Fruit fly (Drosophila melanogaster) whole organism, adult: ENCODE results near the gene Ilp7.

ENCODE experiments used
- CG11617 ChIP-seq: fragments of 200-800 bp; sonication (Bioruptor generic); optimal IDR thresholded peaks from 2 replicates; lab custom pipeline; 2017; ENCODE audit warnings: mild to moderate bottlenecking, missing biosample characterization, missing genetic modification reagents, missing genetic modification characterization
- CG12768 ChIP-seq: fragments of 200-800 bp; sonication (Bioruptor generic); optimal IDR thresholded peaks from 2 replicates; lab custom pipeline; 2017; ENCODE audit warnings: missing biosample characterization, missing genetic modification characterization, mild to moderate bottlenecking, moderate library complexity, missing genetic modification reagents
- CG14711 ChIP-seq: fragments of 200-800 bp; sonication (Bioruptor generic); optimal IDR thresholded peaks from 2 replicates; lab custom pipeline; 2018; ENCODE audit warnings: missing biosample characterization, mild to moderate bottlenecking, missing genetic modification characterization, moderate library complexity
- CG1620 ChIP-seq: fragments of 200-800 bp; sonication (Bioruptor generic); optimal IDR thresholded peaks from 2 replicates; lab custom pipeline; 2016; ENCODE audit warnings: missing biosample characterization, missing genetic modification characterization
- CG33017 ChIP-seq: fragments of 200-800 bp; sonication (Bioruptor generic); optimal IDR thresholded peaks from 2 replicates; lab custom pipeline; 2018; ENCODE audit warnings: missing biosample characterization, mild to moderate bottlenecking, missing genetic modification characterization, moderate library complexity
- CG5204 ChIP-seq: fragments of 200-800 bp; sonication (Bioruptor generic); optimal IDR thresholded peaks from 2 replicates; lab custom pipeline; 2016; ENCODE audit warnings: missing biosample characterization, missing genetic modification characterization
- CG7045 ChIP-seq: fragments of 200-800 bp; sonication (Bioruptor generic); optimal IDR thresholded peaks from 2 replicates; lab custom pipeline; 2017; ENCODE audit warnings: missing biosample characterization, mild to moderate bottlenecking, missing genetic modification characterization
- CG7101 ChIP-seq: fragments of 200-800 bp; sonication (Bioruptor generic); optimal IDR thresholded peaks from 2 replicates; lab custom pipeline; 2018; ENCODE audit warnings: missing biosample characterization, mild to moderate bottlenecking, missing genetic modification characterization, moderate library complexity
- Clk ChIP-seq: fragments of 200-800 bp; sonication (Bioruptor generic); optimal IDR thresholded peaks from 2 replicates; lab custom pipeline; 2017; ENCODE audit warnings: missing biosample characterization, missing genetic modification characterization
- Crg-1 ChIP-seq: fragments of 200-800 bp; sonication (Bioruptor generic); optimal IDR thresholded peaks from 2 replicates; lab custom pipeline; 2016; ENCODE audit warnings: missing biosample characterization, missing genetic modification characterization
- Hr96 ChIP-seq: fragments of 200-800 bp; sonication (Bioruptor generic); optimal IDR thresholded peaks from 2 replicates; lab custom pipeline; 2016; ENCODE audit warnings: missing biosample characterization, missing genetic modification characterization
- Mnt ChIP-seq: fragments of 200-800 bp; sonication (Bioruptor generic); optimal IDR thresholded peaks from 2 replicates; lab custom pipeline; 2016; ENCODE audit warnings: missing biosample characterization, mild to moderate bottlenecking, missing genetic modification characterization
- bab1 ChIP-seq: fragments of 200-800 bp; sonication (Bioruptor generic); optimal IDR thresholded peaks from 3 replicates; lab custom pipeline; 2019; ENCODE audit warnings: missing biosample characterization, mild to moderate bottlenecking, missing genetic modification characterization, moderate library complexity
- cic ChIP-seq: fragments of 200-800 bp; sonication (Bioruptor generic); optimal IDR thresholded peaks from 2 replicates; lab custom pipeline; 2017; ENCODE audit warnings: missing biosample characterization, mild to moderate bottlenecking, missing genetic modification characterization, moderate library complexity
- cnc ChIP-seq, 2 experiments: fragments of >200 bp; optimal IDR thresholded peaks; 2 replicates each; lab custom pipeline; 2017
- kay ChIP-seq: fragments of 200-800 bp; sonication (Bioruptor generic); peaks from one replicate; lab custom pipeline; 2016; ENCODE audit warnings: missing biosample characterization, missing genetic modification characterization, borderline replicate concordance
- ovo ChIP-seq: fragments of 200-800 bp; sonication (Bioruptor generic); optimal IDR thresholded peaks from 2 replicates; lab custom pipeline; 2016; ENCODE audit warnings: missing biosample characterization, missing genetic modification characterization
- pad ChIP-seq: fragments of 200-800 bp; sonication (Bioruptor generic); optimal IDR thresholded peaks from 3 replicates; lab custom pipeline; 2017; ENCODE audit warnings: missing biosample characterization, missing genetic modification characterization, mild to moderate bottlenecking, moderate library complexity, missing genetic modification reagents
- tj ChIP-seq: fragments of 200-800 bp; sonication (Bioruptor generic); optimal IDR thresholded peaks from 3 replicates; lab custom pipeline; 2017; ENCODE audit warnings: missing biosample characterization, mild to moderate bottlenecking, missing genetic modification characterization, moderate library complexity
- toe ChIP-seq: fragments of 200-800 bp; sonication (Bioruptor generic); optimal IDR thresholded peaks from 2 replicates; lab custom pipeline; 2016; ENCODE audit warnings: missing biosample characterization, missing genetic modification characterization

Gene Ilp7

DNA sequence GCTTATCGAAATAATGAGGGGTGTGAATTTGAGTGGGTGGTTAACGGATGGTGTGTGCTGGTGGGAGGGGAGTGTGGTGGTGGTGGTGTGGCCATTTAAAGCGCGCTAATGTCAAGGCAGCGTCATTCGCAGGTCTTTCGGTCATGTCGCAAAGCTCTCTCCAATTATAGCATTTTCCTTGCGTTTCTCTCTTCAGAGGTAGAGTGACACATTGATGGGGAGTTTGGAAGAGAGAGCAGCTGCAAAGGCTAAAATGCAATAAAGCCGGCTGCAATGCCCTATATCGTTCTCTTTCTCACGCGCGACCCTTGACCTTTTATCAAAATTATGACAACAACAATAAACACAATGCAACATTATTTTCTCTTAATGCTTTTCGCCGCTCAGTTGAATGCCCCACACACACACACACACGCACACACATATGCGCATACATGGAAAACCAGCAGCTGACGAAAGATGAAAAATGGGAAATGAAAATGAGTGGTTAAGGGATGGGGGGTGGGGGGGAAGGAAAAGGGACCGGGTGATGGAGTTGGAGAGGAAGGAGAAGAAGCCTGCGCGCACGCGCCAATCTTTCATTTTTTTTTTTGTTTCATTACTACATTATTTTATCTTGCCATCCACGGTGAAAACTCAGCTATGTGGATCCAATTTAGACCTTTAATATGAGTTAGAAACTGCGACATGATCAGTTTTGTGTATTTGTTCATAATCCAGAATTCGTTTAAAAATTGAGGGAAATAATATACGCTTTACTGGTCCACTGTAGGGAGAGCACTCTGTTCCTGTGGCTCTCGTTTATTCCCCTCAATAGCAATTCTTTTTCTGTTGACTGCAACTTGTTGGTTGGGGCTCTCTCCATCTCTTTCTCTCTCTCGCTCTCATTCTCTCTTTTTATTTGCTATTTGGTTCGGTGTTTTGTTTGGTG is 24.5 kb downstream of the Ilp7 start:
- TF ChIP-seq bab1 (GFP tag; lab: Kevin White, UChicago) (peak; percentile 39), CG7045 (GFP tag; lab: Kevin White, UChicago) (peak; percentile 46), kay (GFP tag; lab: Kevin White, UChicago) (no peak), CG14711 (tag; lab: Kevin White, UChicago) (peak; percentile 69), pad (GFP tag; lab: Kevin White, UChicago) (peak; percentile 65), CG11617 (peak; percentile 23), CG1620 (GFP tag; lab: Kevin White, UChicago) (no peak), Clk (GFP tag; lab: Kevin White, UChicago) (no peak), CG7101 (tag; lab: Kevin White, UChicago) (peak; percentile 71), cnc (optimal IDR thresholded peaks at IDR 0.05; lab: Kevin White, UChicago) (no peak), Mnt (GFP tag; lab: Kevin White, UChicago) (peak; percentile 38), toe (peak; percentile 53), CG33017 (tag; lab: Kevin White, UChicago) (peak; percentile 68), tj (peak; percentile 17), Crg-1 (GFP tag; lab: Kevin White, UChicago) (peak; percentile 17), CG12768 (GFP tag; lab: Kevin White, UChicago) (peak; percentile 72), CG5204 (GFP tag; lab: Kevin White, UChicago) (peak; percentile 13), Hr96 (GFP tag; lab: Kevin White, UChicago) (no peak), ovo (GFP tag; lab: Kevin White, UChicago) (no peak), cic (GFP tag; lab: Kevin White, UChicago) (no peak)

DNA sequence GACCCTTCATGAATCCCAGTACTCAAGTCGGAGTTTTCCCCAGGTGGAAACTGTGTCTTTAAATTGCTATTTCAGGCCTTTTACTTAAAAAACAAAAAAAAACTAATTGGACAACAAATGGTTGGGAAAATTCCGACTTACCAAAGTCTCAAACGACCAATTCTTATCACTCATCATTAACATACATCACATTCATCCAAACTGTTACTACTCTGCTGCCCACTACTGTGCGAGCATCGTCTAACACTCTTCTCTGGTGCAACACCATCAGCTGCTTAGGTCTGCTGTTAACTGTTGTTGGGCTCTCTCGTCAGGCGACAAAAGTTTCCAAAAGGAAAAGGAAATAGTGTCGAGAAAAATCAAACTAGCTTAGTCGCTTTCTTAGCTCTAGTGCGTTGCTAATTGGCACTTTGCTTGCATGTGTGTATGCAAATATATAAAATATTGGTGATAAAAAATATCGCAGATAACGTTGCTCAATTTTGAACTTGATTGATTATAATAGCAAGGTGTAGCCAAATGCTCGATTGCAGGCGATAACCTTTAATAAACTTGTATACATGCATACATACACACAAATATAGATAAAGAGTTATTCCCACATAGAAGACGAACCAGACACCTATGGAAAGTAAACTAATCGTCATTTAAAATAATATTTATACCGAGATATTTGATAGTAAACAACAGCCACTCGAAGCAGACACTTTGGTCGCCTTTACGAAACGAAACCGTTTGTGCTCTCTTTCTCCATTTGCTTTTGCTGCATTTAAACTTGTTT is 26.8 kb downstream of the Ilp7 start:
- TF ChIP-seq ovo (GFP tag; lab: Kevin White, UChicago): peak; percentile 14
- TF ChIP-seq CG12768 (GFP tag; lab: Kevin White, UChicago): peak; percentile 13
- peak; percentile 58 for TF ChIP-seq Crg-1 (GFP tag; lab: Kevin White, UChicago)
- peak; percentile 53 for TF ChIP-seq CG7045 (GFP tag; lab: Kevin White, UChicago)
- peak; percentile 65 for TF ChIP-seq CG5204 (GFP tag; lab: Kevin White, UChicago)
- TF ChIP-seq CG1620 (GFP tag; lab: Kevin White, UChicago): no peak
- peak; percentile 44 for TF ChIP-seq CG33017 (tag; lab: Kevin White, UChicago)
- TF ChIP-seq Clk (GFP tag; lab: Kevin White, UChicago): no peak
- no peak for TF ChIP-seq tj
- TF ChIP-seq pad (GFP tag; lab: Kevin White, UChicago): peak; percentile 55
- no peak for TF ChIP-seq toe
- TF ChIP-seq kay (GFP tag; lab: Kevin White, UChicago): peak; percentile 71
- TF ChIP-seq CG11617: peak; percentile 50
- no peak for TF ChIP-seq Hr96 (GFP tag; lab: Kevin White, UChicago)
- peak; percentile 25 for TF ChIP-seq bab1 (GFP tag; lab: Kevin White, UChicago)
- TF ChIP-seq cnc (optimal IDR thresholded peaks at IDR 0.05; lab: Kevin White, UChicago): no peak
- TF ChIP-seq CG7101 (tag; lab: Kevin White, UChicago): peak; percentile 79
- TF ChIP-seq CG14711 (tag; lab: Kevin White, UChicago): peak; percentile 48
- TF ChIP-seq Mnt (GFP tag; lab: Kevin White, UChicago): no peak
- TF ChIP-seq cic (GFP tag; lab: Kevin White, UChicago): peak; percentile 11

DNA sequence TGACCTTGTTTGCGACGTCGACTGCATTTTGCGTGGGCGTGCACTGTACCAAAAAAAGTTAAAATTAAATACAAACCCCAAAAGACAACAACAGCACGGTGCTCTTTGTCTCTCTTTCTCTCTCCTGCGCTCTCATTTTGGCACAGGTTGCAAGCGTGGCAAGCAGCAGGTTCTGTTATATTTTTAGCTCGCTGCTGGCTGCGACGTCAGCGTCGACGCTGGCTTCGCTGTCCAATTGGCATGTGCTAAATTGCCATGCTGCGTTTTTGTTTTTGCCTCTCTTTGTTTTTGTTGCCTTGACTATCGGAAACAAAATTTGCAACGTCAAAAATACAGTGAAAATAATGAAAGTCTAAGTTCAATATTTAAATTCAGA is 27.3 kb downstream of the Ilp7 start:
- TF ChIP-seq CG11617: no peak
- TF ChIP-seq Mnt (GFP tag; lab: Kevin White, UChicago): peak; percentile 44
- TF ChIP-seq CG33017 (tag; lab: Kevin White, UChicago): no peak

- TF ChIP-seq CG1620 (GFP tag; lab: Kevin White, UChicago) (no peak), toe (peak; percentile 27), CG33017 (tag; lab: Kevin White, UChicago) (peak; percentile 58), cnc (optimal IDR thresholded peaks at IDR 0.05; lab: Kevin White, UChicago) (no peak), Clk (GFP tag; lab: Kevin White, UChicago) (no peak), CG7101 (tag; lab: Kevin White, UChicago) (peak; percentile 77), CG12768 (GFP tag; lab: Kevin White, UChicago) (peak; percentile 43), ovo (GFP tag; lab: Kevin White, UChicago) (peak; percentile 10), kay (GFP tag; lab: Kevin White, UChicago) (peak; percentile 90), Hr96 (GFP tag; lab: Kevin White, UChicago) (no peak), pad (GFP tag; lab: Kevin White, UChicago) (peak; percentile 29), CG11617 (peak; percentile 93), Crg-1 (GFP tag; lab: Kevin White, UChicago) (peak; percentile 67), cic (GFP tag; lab: Kevin White, UChicago) (peak; percentile 68), CG5204 (GFP tag; lab: Kevin White, UChicago) (no peak), CG7045 (GFP tag; lab: Kevin White, UChicago) (peak; percentile 6), tj (peak; percentile 94), Mnt (GFP tag; lab: Kevin White, UChicago) (peak; percentile 94), bab1 (GFP tag; lab: Kevin White, UChicago) (peak; percentile 94), CG14711 (tag; lab: Kevin White, UChicago) (no peak)
Observed at dm6 chrX:3695151-3695988, 27.9 kb downstream of the Ilp7 start.
